Fruit fly (Drosophila melanogaster) whole organism, prepupa: ENCODE data around the gene Pura.

Experiments
- Blimp-1 ChIP-seq: fragments of 200-800 bp; sonication (Bioruptor generic); optimal IDR thresholded peaks from 3 replicates; lab custom pipeline; 2017; ENCODE audit warnings: missing biosample characterization, missing genetic modification characterization, mild to moderate bottlenecking, moderate library complexity, missing genetic modification reagents
- Gug ChIP-seq: fragments of 200-800 bp; sonication (Bioruptor generic); IDR thresholded peaks from 2 replicates; pipeline ENCODE4 v1.3.6; 2022; ENCODE audit warnings: missing biosample characterization, missing genetic modification characterization

dm6 chr3L:7606336-7607001 lies 13.6 kb downstream of the Pura start:
- TF ChIP-seq Blimp-1 (no peak), Gug (GFP tag; lab: Robert Waterston, UW) (no peak)
